Fruit fly (Drosophila melanogaster) whole organism, embryonic: ENCODE measurements around the gene CG5399.
A peak's percentile ranks its signal among the peaks of the same experiment; 100 is the strongest.

Experiments
- Adf1 ChIP-seq: fragments of 200-800 bp; sonication (Bioruptor generic); IDR thresholded peaks from 2 replicates; pipeline ENCODE4 v1.3.6; 2022; ENCODE audit warnings: missing biosample characterization, missing genetic modification characterization
- Awh ChIP-seq: fragments of 200-800 bp; sonication (Bioruptor generic); IDR thresholded peaks from 2 replicates; pipeline ENCODE4, ENCODE4 v1.3.6; 2022; ENCODE audit warnings: missing biosample characterization, missing genetic modification characterization
- Bdp1 ChIP-seq: fragments of 200-800 bp; sonication (Bioruptor generic); optimal IDR thresholded peaks from 3 replicates; lab custom pipeline; 2016; ENCODE audit warnings: missing biosample characterization, missing genetic modification characterization
- CG10209 ChIP-seq: fragments of 200-800 bp; sonication (Bioruptor generic); optimal IDR thresholded peaks from 3 replicates; lab custom pipeline; 2017; ENCODE audit warnings: missing biosample characterization, mild to moderate bottlenecking, missing genetic modification characterization, missing genetic modification reagents
- CG1024 ChIP-seq: fragments of 200-800 bp; sonication (Bioruptor generic); IDR thresholded peaks from 2 replicates; pipeline ENCODE4 v1.3.6; 2022; ENCODE audit warnings: missing biosample characterization, missing genetic modification characterization
- CG11093 ChIP-seq: fragments of 200-800 bp; sonication (Bioruptor generic); IDR thresholded peaks from 3 replicates; pipeline ENCODE4 v1.3.6; 2022; ENCODE audit warnings: missing biosample characterization, missing genetic modification characterization
- CG11560 ChIP-seq: fragments of 200-800 bp; sonication (Bioruptor generic); IDR thresholded peaks from 3 replicates; pipeline ENCODE4 v1.3.6; 2022; ENCODE audit warnings: missing biosample characterization, missing genetic modification characterization
- CG12744 ChIP-seq: fragments of 200-800 bp; sonication (Bioruptor generic); optimal IDR thresholded peaks from 2 replicates; lab custom pipeline; 2016; ENCODE audit warnings: missing biosample characterization, missing genetic modification characterization
- CG13287 ChIP-seq: fragments of 200-800 bp; sonication (Bioruptor generic); IDR thresholded peaks from 2 replicates; pipeline ENCODE4 v1.3.6; 2022; ENCODE audit warnings: missing biosample characterization, missing genetic modification characterization; ENCODE audit not compliant: partially characterized antibody
- CG15479 ChIP-seq: fragments of 200-800 bp; sonication (Bioruptor generic); optimal IDR thresholded peaks from 3 replicates; lab custom pipeline; 2019; ENCODE audit warnings: missing biosample characterization, mild to moderate bottlenecking, missing genetic modification characterization, moderate library complexity
- CG15696 ChIP-seq: fragments of 200-800 bp; sonication (Bioruptor generic); optimal IDR thresholded peaks from 2 replicates; lab custom pipeline; 2019; ENCODE audit warnings: missing biosample characterization, mild to moderate bottlenecking, missing genetic modification characterization, moderate library complexity
- CG16779 ChIP-seq: fragments of 200-800 bp; sonication (Bioruptor generic); IDR thresholded peaks from 2 replicates; pipeline ENCODE4 v1.3.6; 2022; ENCODE audit warnings: missing biosample characterization, missing genetic modification characterization
- CG17186 ChIP-seq: fragments of 200-800 bp; sonication (Bioruptor generic); optimal IDR thresholded peaks from 3 replicates; lab custom pipeline; 2017; ENCODE audit warnings: missing biosample characterization, missing genetic modification reagents, missing genetic modification characterization
- CG17385 ChIP-seq: fragments of 200-800 bp; sonication (Bioruptor generic); optimal IDR thresholded peaks from 3 replicates; lab custom pipeline; 2018; ENCODE audit warnings: missing biosample characterization, mild to moderate bottlenecking, missing genetic modification characterization
- CG18599 ChIP-seq: fragments of 200-800 bp; sonication (Bioruptor generic); optimal IDR thresholded peaks from 3 replicates; lab custom pipeline; 2017; ENCODE audit warnings: missing biosample characterization, missing genetic modification characterization, mild to moderate bottlenecking, moderate library complexity, missing genetic modification reagents
- CG30403 ChIP-seq: fragments of 200-800 bp; sonication (Bioruptor generic); optimal IDR thresholded peaks from 3 replicates; lab custom pipeline; 2016; ENCODE audit warnings: missing biosample characterization, missing genetic modification characterization
- CG30431 ChIP-seq: fragments of 200-800 bp; sonication (Bioruptor generic); optimal IDR thresholded peaks from 2 replicates; lab custom pipeline; 2017; ENCODE audit warnings: missing biosample characterization, missing genetic modification characterization
- CG31224 ChIP-seq: fragments of 200-800 bp; sonication (Bioruptor generic); IDR thresholded peaks from 2 replicates; pipeline ENCODE4 v1.3.6; 2022; ENCODE audit warnings: missing biosample characterization, missing genetic modification characterization
- CG33557 ChIP-seq: fragments of 200-800 bp; sonication (Bioruptor generic); optimal IDR thresholded peaks from 2 replicates; lab custom pipeline; 2019; ENCODE audit warnings: missing biosample characterization, mild to moderate bottlenecking, missing genetic modification characterization, moderate library complexity
- CG4820 ChIP-seq: fragments of 200-800 bp; sonication (Bioruptor generic); optimal IDR thresholded peaks from 3 replicates; lab custom pipeline; 2016; ENCODE audit warnings: missing biosample characterization, missing genetic modification characterization
- CG5245 ChIP-seq: fragments of 200-800 bp; sonication (Bioruptor generic); optimal IDR thresholded peaks from 3 replicates; lab custom pipeline; 2016; ENCODE audit warnings: missing biosample characterization, missing genetic modification characterization
- CG9932 ChIP-seq: fragments of 200-800 bp; sonication (Bioruptor generic); IDR thresholded peaks from 2 replicates; pipeline ENCODE4 v1.3.6; 2022; ENCODE audit warnings: missing biosample characterization, missing genetic modification characterization
- D19A ChIP-seq: fragments of 200-800 bp; optimal IDR thresholded peaks from 3 replicates; lab custom pipeline; 2019; ENCODE audit warnings: missing biosample characterization, mild to moderate bottlenecking, missing genetic modification characterization, moderate library complexity
- Deaf1 ChIP-seq: fragments of 200-800 bp; optimal IDR thresholded peaks from 3 replicates; lab custom pipeline; 2019; ENCODE audit warnings: missing biosample characterization, mild to moderate bottlenecking, missing genetic modification characterization, moderate library complexity
- Ets65A ChIP-seq: fragments of 200-800 bp; sonication (Bioruptor generic); peaks from one replicate; lab custom pipeline; 2016; ENCODE audit warnings: missing biosample characterization, missing genetic modification characterization
- HHEX ChIP-seq: fragments of 200-800 bp; sonication (Bioruptor generic); optimal IDR thresholded peaks from 3 replicates; lab custom pipeline; 2017; ENCODE audit warnings: missing biosample characterization, mild to moderate bottlenecking, missing genetic modification characterization, missing genetic modification reagents
- Lpt ChIP-seq: fragments of >200 bp; optimal IDR thresholded peaks from 2 replicates; lab custom pipeline; 2018; ENCODE audit warnings: missing biosample characterization, missing genetic modification characterization
- Meics ChIP-seq: fragments of 200-800 bp; sonication (Bioruptor generic); optimal IDR thresholded peaks from 2 replicates; lab custom pipeline; 2017; ENCODE audit warnings: missing biosample characterization, mild to moderate bottlenecking, missing genetic modification characterization
- Nf-YA ChIP-seq: fragments of 200-800 bp; sonication (Bioruptor generic); IDR thresholded peaks from 2 replicates; pipeline ENCODE4 v1.3.6; 2022; ENCODE audit warnings: missing biosample characterization, missing genetic modification characterization
- NfI ChIP-seq: fragments of 200-800 bp; sonication (Bioruptor generic); optimal IDR thresholded peaks from 3 replicates; lab custom pipeline; 2018; ENCODE audit warnings: missing biosample characterization, mild to moderate bottlenecking, missing genetic modification characterization, moderate library complexity
- PHDP ChIP-seq: fragments of 200-800 bp; sonication (Bioruptor generic); optimal IDR thresholded peaks from 3 replicates; lab custom pipeline; 2018; ENCODE audit warnings: missing biosample characterization, mild to moderate bottlenecking, missing genetic modification characterization, moderate library complexity
- Pdp1 ChIP-seq, 2 experiments: fragments of 200-800 bp; sonication (Bioruptor generic); optimal IDR thresholded peaks; 3 replicates each; lab custom pipeline; 2016; ENCODE audit warnings: missing biosample characterization in 2 of 2, missing genetic modification characterization in 2 of 2, mild to moderate bottlenecking in 1 of 2, moderate library complexity in 1 of 2
- Sox100B ChIP-seq: fragments of 200-800 bp; sonication (Bioruptor generic); optimal IDR thresholded peaks from 3 replicates; lab custom pipeline; 2018; ENCODE audit warnings: missing biosample characterization, mild to moderate bottlenecking, missing genetic modification characterization
- TFAM ChIP-seq: fragments of 200-800 bp; sonication (Bioruptor generic); optimal IDR thresholded peaks from 2 replicates; lab custom pipeline; 2017; ENCODE audit warnings: missing biosample characterization, missing genetic modification characterization, inconsistent platforms
- Trl ChIP-seq, 3 experiments: fragments of >200 bp in 2 of 3; fragments of 200-800 bp in 1 of 3; sonication (Bioruptor generic) in 1 of 3; optimal IDR thresholded peaks; 2 replicates in 1 of 3; 3 replicates in 2 of 3; lab custom pipeline; 2016 to 2017; ENCODE audit warnings: missing biosample characterization in 1 of 3, missing genetic modification characterization in 1 of 3
- ara ChIP-seq: fragments of 200-800 bp; sonication (Bioruptor generic); IDR thresholded peaks from 2 replicates; pipeline ENCODE4 v1.3.6; 2022; ENCODE audit warnings: missing biosample characterization, missing genetic modification characterization
- br ChIP-seq: fragments of >200 bp; optimal IDR thresholded peaks from 2 replicates; lab custom pipeline; 2017
- btn ChIP-seq: fragments of 200-800 bp; sonication (Bioruptor generic); optimal IDR thresholded peaks from 2 replicates; lab custom pipeline; 2016; ENCODE audit warnings: missing biosample characterization, missing genetic modification characterization
- caup ChIP-seq: fragments of 200-800 bp; sonication (Bioruptor generic); optimal IDR thresholded peaks from 3 replicates; lab custom pipeline; 2017; ENCODE audit warnings: missing biosample characterization, mild to moderate bottlenecking, missing genetic modification characterization, moderate library complexity; ENCODE audit not compliant: severe bottlenecking
- gfzf ChIP-seq: fragments of 200-800 bp; sonication (Bioruptor generic); optimal IDR thresholded peaks from 2 replicates; lab custom pipeline; 2016; ENCODE audit warnings: missing biosample characterization, mild to moderate bottlenecking, missing genetic modification characterization, moderate library complexity
- grau ChIP-seq: fragments of 200-800 bp; optimal IDR thresholded peaks from 3 replicates; lab custom pipeline; 2019; ENCODE audit warnings: missing biosample characterization, mild to moderate bottlenecking, missing genetic modification characterization, moderate library complexity
- gt ChIP-seq: fragments of 200-800 bp; sonication (Bioruptor generic); IDR thresholded peaks from 2 replicates; pipeline ENCODE4 v1.3.6; 2022; ENCODE audit warnings: missing biosample characterization, missing genetic modification characterization
- insv ChIP-seq, 2 experiments: fragments of 200-800 bp; sonication (Bioruptor generic); optimal IDR thresholded peaks; 3 replicates each; lab custom pipeline; 2016 to 2018; ENCODE audit warnings: missing biosample characterization in 2 of 2, missing genetic modification characterization in 2 of 2
- mirr ChIP-seq: fragments of 200-800 bp; sonication (Bioruptor generic); optimal IDR thresholded peaks from 3 replicates; lab custom pipeline; 2018; ENCODE audit warnings: missing biosample characterization, mild to moderate bottlenecking, missing genetic modification characterization
- schlank ChIP-seq: fragments of 200-800 bp; sonication (Bioruptor generic); optimal IDR thresholded peaks from 2 replicates; lab custom pipeline; 2018; ENCODE audit warnings: missing biosample characterization, mild to moderate bottlenecking, missing genetic modification characterization
- sisA ChIP-seq: fragments of 200-800 bp; sonication (Bioruptor generic); IDR thresholded peaks from 2 replicates; pipeline ENCODE4 v1.3.6; 2022; ENCODE audit warnings: missing biosample characterization, missing genetic modification characterization
- trem ChIP-seq: fragments of 200-800 bp; optimal IDR thresholded peaks from 3 replicates; lab custom pipeline; 2019; ENCODE audit warnings: missing biosample characterization, mild to moderate bottlenecking, missing genetic modification characterization, moderate library complexity
- tup ChIP-seq: fragments of 200-800 bp; sonication (Bioruptor generic); optimal IDR thresholded peaks from 2 replicates; lab custom pipeline; 2016; ENCODE audit warnings: missing biosample characterization, mild to moderate bottlenecking, missing genetic modification characterization, moderate library complexity
- vvl ChIP-seq: fragments of 200-800 bp; sonication (Bioruptor generic); IDR thresholded peaks from 2 replicates; pipeline ENCODE4 v1.3.6; 2022; ENCODE audit warnings: missing biosample characterization, missing genetic modification characterization
- zen2 ChIP-seq: fragments of 200-800 bp; sonication (Bioruptor generic); IDR thresholded peaks from 3 replicates; pipeline ENCODE4 v1.3.6; 2022; ENCODE audit warnings: missing biosample characterization, missing genetic modification characterization; ENCODE audit not compliant: partially characterized antibody
- zf30C ChIP-seq: fragments of 200-800 bp; sonication (Bioruptor generic); optimal IDR thresholded peaks from 3 replicates; lab custom pipeline; 2018; ENCODE audit warnings: missing biosample characterization, mild to moderate bottlenecking, missing genetic modification characterization

The CG5399 gene

DNA sequence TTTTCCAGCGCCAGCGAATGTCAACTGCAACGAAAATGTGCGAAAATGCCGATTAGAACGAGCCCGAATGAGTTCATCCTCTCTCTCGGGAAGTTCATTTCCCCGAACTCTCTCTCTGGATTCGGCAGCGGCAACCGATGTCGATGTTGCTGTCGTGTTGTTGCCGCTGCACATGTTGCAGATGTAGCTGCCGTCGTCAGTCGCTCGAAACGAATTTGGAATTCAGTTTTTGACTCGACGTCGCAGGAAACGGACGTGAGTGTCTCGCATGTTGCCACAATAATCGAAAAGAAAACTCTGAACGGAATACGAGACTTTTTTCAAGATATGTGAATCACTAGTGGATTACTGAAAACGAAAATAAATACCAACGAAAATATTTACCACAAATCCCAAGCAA, 29.1 kb upstream of the CG5399 start, which contains the start of gene pxb (continued):
- no peak for TF ChIP-seq NfI (GFP tag; lab: Kevin White, UChicago)
- TF ChIP-seq CG11560, result no peak
- no peak for TF ChIP-seq CG4820 (GFP tag; lab: Kevin White, UChicago)
- TF ChIP-seq caup, result peak; percentile 32
- no peak for TF ChIP-seq CG9932 (GFP tag; lab: Robert Waterston, UW)
- TF ChIP-seq Pdp1 (GFP tag; optimal IDR thresholded peaks at IDR 0.05; lab: Kevin White, UChicago), result no peak
- TF ChIP-seq Trl (optimal IDR thresholded peaks at IDR 0.05; lab: Kevin White, UChicago), result peak; percentile 58 to 83
- peak; percentile 13 for TF ChIP-seq Trl (GFP tag; optimal IDR thresholded peaks at IDR 0.05; lab: Kevin White, UChicago)
- TF ChIP-seq tup, result no peak
- TF ChIP-seq CG31224 (GFP tag; lab: Robert Waterston, UW), result no peak
- no peak for TF ChIP-seq CG15696 (tag; lab: Kevin White, UChicago)
- no peak for TF ChIP-seq HHEX
- no peak for TF ChIP-seq gt (GFP tag; lab: Robert Waterston, UW)
- TF ChIP-seq CG16779 (GFP tag; lab: Robert Waterston, UW), result no peak
- peak; percentile 70; the same call in 2 of the 3 replicates for TF ChIP-seq zen2 (GFP tag; lab: Robert Waterston, UW)
- peak; percentile 78 for TF ChIP-seq vvl
- no peak for TF ChIP-seq CG5245 (GFP tag; lab: Kevin White, UChicago)
- peak; percentile 7 for TF ChIP-seq PHDP (tag; lab: Kevin White, UChicago)
- no peak for TF ChIP-seq br
- peak in 1 of 2 experiments; percentile 58 for TF ChIP-seq insv (GFP tag; optimal IDR thresholded peaks at IDR 0.05; lab: Kevin White, UChicago)
- no peak for TF ChIP-seq Bdp1 (GFP tag; lab: Kevin White, UChicago)
- peak; percentile 20 for TF ChIP-seq CG17385 (GFP tag; lab: Kevin White, UChicago)
- TF ChIP-seq trem (tag; lab: Kevin White, UChicago), result peak; percentile 10
- 0 out of 2 replicates have a peak, but pooled peaks have one; percentile 7 for TF ChIP-seq Awh (GFP tag; lab: Robert Waterston, UW)
- no peak for TF ChIP-seq Sox100B (GFP tag; lab: Kevin White, UChicago)
- peak; percentile 97 for TF ChIP-seq Deaf1 (tag; lab: Kevin White, UChicago)
- peak; percentile 86 for TF ChIP-seq Ets65A (GFP tag; lab: Kevin White, UChicago)
- no peak for TF ChIP-seq btn (GFP tag; lab: Kevin White, UChicago)
- TF ChIP-seq TFAM (GFP tag; lab: Kevin White, UChicago), result no peak
- TF ChIP-seq gfzf (GFP tag; lab: Kevin White, UChicago), result no peak
- no peak for TF ChIP-seq schlank (tag; lab: Kevin White, UChicago)
- TF ChIP-seq Adf1 (GFP tag; lab: Robert Waterston, UW), result no peak
- TF ChIP-seq CG1024 (GFP tag; lab: Robert Waterston, UW), result peak; percentile 43; the same call in 1 of the 2 replicates
- no peak for TF ChIP-seq CG33557 (GFP tag; lab: Kevin White, UChicago)
- TF ChIP-seq CG13287, result peak; percentile 41; the same call in 1 of the 2 replicates
- 0 out of 2 replicates have a peak, but pooled peaks have one; percentile 30 for TF ChIP-seq ara (GFP tag; lab: Robert Waterston, UW)
- no peak for TF ChIP-seq CG30403
- TF ChIP-seq CG11093 (GFP tag; lab: Robert Waterston, UW), result no peak
- peak; percentile 22 for TF ChIP-seq grau (tag; lab: Kevin White, UChicago)
- TF ChIP-seq CG12744 (GFP tag; lab: Kevin White, UChicago), result no peak
- TF ChIP-seq Nf-YA (GFP tag; lab: Robert Waterston, UW), result no peak
- TF ChIP-seq Lpt, result no peak
- peak; percentile 48 for TF ChIP-seq zf30C (GFP tag; lab: Kevin White, UChicago)
- no peak for TF ChIP-seq CG10209 (GFP tag; lab: Kevin White, UChicago)
- no peak for TF ChIP-seq CG18599 (GFP tag; lab: Kevin White, UChicago)
- no peak for TF ChIP-seq sisA (GFP tag; lab: Robert Waterston, UW)
- no peak for TF ChIP-seq mirr
- peak; percentile 21 for TF ChIP-seq CG15479
- TF ChIP-seq CG30431 (GFP tag; lab: Kevin White, UChicago), result no peak
- no peak for TF ChIP-seq Meics (GFP tag; lab: Kevin White, UChicago)
- TF ChIP-seq D19A (tag; lab: Kevin White, UChicago), result peak; percentile 41
- no peak for TF ChIP-seq CG17186 (GFP tag; lab: Kevin White, UChicago)
